Worm (Caenorhabditis elegans) whole organism, late embryonic: Measurements from ENCODE around the gene acl-2.
"Not testable (repeated sequence)": the region's sequence is repeated elsewhere in the genome, so short reads cannot be mapped to it uniquely, and the experiment has no call there.

ENCODE experiments used
- K02D7.2 ChIP-seq: sonication (generic microtip); optimal IDR thresholded peaks from 2 replicates; lab custom pipeline; 2017; ENCODE audit warnings: mild to moderate bottlenecking, missing genetic modification characterization, missing compliant biosample characterization
- ama-1 ChIP-seq: fragments of 150-350 bp; optimal IDR thresholded peaks from 2 replicates; lab custom pipeline; 2014
- ceh-30 ChIP-seq: fragments of 150-350 bp; optimal IDR thresholded peaks from 2 replicates; lab custom pipeline; 2014; ENCODE audit warnings: missing biosample characterization, missing genetic modification characterization
- ceh-45 ChIP-seq: fragments of 200-800 bp; sonication (Bioruptor generic); IDR thresholded peaks from 2 replicates; pipeline ENCODE4 v1.3.6; 2022; ENCODE audit warnings: missing genetic modification reagents, missing genetic modification characterization, missing compliant biosample characterization
- ceh-6 ChIP-seq: fragments of 200-800 bp; sonication (Bioruptor generic); optimal IDR thresholded peaks from 2 replicates; lab custom pipeline; 2018; ENCODE audit warnings: mild to moderate bottlenecking, missing genetic modification characterization, missing compliant biosample characterization
- hlh-30 ChIP-seq: sonication (generic microtip); optimal IDR thresholded peaks from 2 replicates; lab custom pipeline; 2017; ENCODE audit warnings: antibody characterized with exemption, missing genetic modification characterization, missing compliant biosample characterization; ENCODE audit not compliant: insufficient read depth
- pha-4 ChIP-seq: fragments of 150-350 bp; optimal IDR thresholded peaks from 2 replicates; lab custom pipeline; 2018; ENCODE audit warnings: missing biosample characterization, missing genetic modification reagents, missing genetic modification characterization
- tbx-2 ChIP-seq: sonication (generic microtip); optimal IDR thresholded peaks from 2 replicates; lab custom pipeline; 2016; ENCODE audit warnings: missing genetic modification characterization, missing compliant biosample characterization
- unc-55 ChIP-seq: sonication (generic microtip); optimal IDR thresholded peaks from 2 replicates; lab custom pipeline; 2017; ENCODE audit warnings: missing biosample characterization, missing genetic modification reagents, missing genetic modification characterization

ce11 chrV:10004048-10004761 lies 26.7 kb downstream of the acl-2 start, which contains the start of gene uda-1:
- TF ChIP-seq ceh-6 (GFP tag; lab: Kevin White, UChicago); ama-1 (lab: Kevin White, UChicago); hlh-30 (tag; lab: Kevin White, UChicago); pha-4; unc-55 (GFP tag; lab: Kevin White, UChicago); K02D7.2 (tag; lab: Kevin White, UChicago); ceh-30 (tag; lab: Kevin White, UChicago); ceh-45 (GFP tag; lab: Robert Waterston, UW); tbx-2 (tag; lab: Kevin White, UChicago): not testable (repeated sequence)
